Worm (Caenorhabditis elegans) whole organism, midembryonic: ENCODE data around the gene W02D7.6.

Experiments used
- T22C8.4 ChIP-seq: fragments of 200-800 bp; sonication (Bioruptor generic); IDR thresholded peaks from 2 replicates; pipeline ENCODE4 v1.3.6; 2022; ENCODE audit warnings: missing genetic modification characterization, missing compliant biosample characterization
- flt-1 ChIP-seq: fragments of 200-800 bp; sonication (Bioruptor generic); IDR thresholded peaks from 2 replicates; pipeline ENCODE4 v1.3.6; 2022; ENCODE audit warnings: missing genetic modification characterization, missing compliant biosample characterization
- klf-2 ChIP-seq: fragments of 200-800 bp; sonication (Bioruptor generic); conservative IDR thresholded peaks from 2 replicates; pipeline ENCODE4 v1.3.6; 2022; ENCODE audit warnings: missing genetic modification reagents, missing genetic modification characterization, missing compliant biosample characterization
- med-1 ChIP-seq: sonication (generic microtip); optimal IDR thresholded peaks from 2 replicates; lab custom pipeline; 2017; ENCODE audit warnings: missing genetic modification characterization, mild to moderate bottlenecking, missing compliant biosample characterization, antibody characterized with exemption, missing genetic modification reagents; ENCODE audit not compliant: insufficient read depth
- ref-1 ChIP-seq: fragments of 200-800 bp; sonication (Bioruptor generic); conservative IDR thresholded peaks from 2 replicates; pipeline ENCODE4 v1.3.6; 2022; ENCODE audit warnings: missing genetic modification reagents, missing genetic modification characterization, missing compliant biosample characterization
- ztf-23 ChIP-seq: fragments of 200-800 bp; sonication (Bioruptor generic); IDR thresholded peaks from 2 replicates; pipeline ENCODE4 v1.3.6; 2022; ENCODE audit warnings: missing genetic modification reagents, missing genetic modification characterization, missing compliant biosample characterization

ce11 chrV:8342416-8342815 lies 41.1 kb upstream of the W02D7.6 start:
- TF ChIP-seq flt-1 (GFP tag; lab: Robert Waterston, UW): no peak
- no peak for TF ChIP-seq T22C8.4 (GFP tag; lab: Robert Waterston, UW)
- no peak for TF ChIP-seq ztf-23 (GFP tag; lab: Robert Waterston, UW)
- TF ChIP-seq med-1 (GFP tag; lab: Kevin White, UChicago): no peak
- TF ChIP-seq ref-1: no peak
- no peak for TF ChIP-seq klf-2 (GFP tag; lab: Robert Waterston, UW)
